Worm (Caenorhabditis elegans) whole organism, L2 larva: ENCODE results near the gene ZK287.9.

Source experiments
- F13H6.1 ChIP-seq: sonication (generic microtip); optimal IDR thresholded peaks from 2 replicates; lab custom pipeline; 2016; ENCODE audit warnings: missing genetic modification characterization, missing compliant biosample characterization
- Y55F3AM.14 ChIP-seq: fragments of 200-800 bp; sonication (Bioruptor generic); optimal IDR thresholded peaks from 2 replicates; lab custom pipeline; 2018; ENCODE audit warnings: mild to moderate bottlenecking, missing genetic modification characterization, missing compliant biosample characterization
- ceh-82 ChIP-seq: fragments of 150-350 bp; optimal IDR thresholded peaks from 2 replicates; lab custom pipeline; 2014; ENCODE audit warnings: missing biosample characterization, missing genetic modification characterization
- crh-2 ChIP-seq: sonication (generic microtip); optimal IDR thresholded peaks from 2 replicates; lab custom pipeline; 2017; ENCODE audit warnings: missing biosample characterization, missing genetic modification characterization
- egl-27 ChIP-seq: sonication (generic microtip); optimal IDR thresholded peaks from 3 replicates; lab custom pipeline; 2017; ENCODE audit warnings: missing biosample characterization, missing genetic modification reagents, missing genetic modification characterization
- elt-1 ChIP-seq: fragments of 150-350 bp; optimal IDR thresholded peaks from 2 replicates; lab custom pipeline; 2014; ENCODE audit warnings: missing biosample characterization, missing genetic modification characterization
- lin-11 ChIP-seq: fragments of 150-350 bp; sonication (generic microtip); optimal IDR thresholded peaks from 2 replicates; lab custom pipeline; 2014; ENCODE audit warnings: missing biosample characterization, missing genetic modification characterization, inconsistent platforms, mixed read lengths
- lin-13 ChIP-seq: fragments of 150-350 bp; optimal IDR thresholded peaks from 2 replicates; lab custom pipeline; 2014; ENCODE audit warnings: missing biosample characterization, missing genetic modification reagents, missing genetic modification characterization
- mab-5 ChIP-seq: fragments of 150-350 bp; optimal IDR thresholded peaks from 2 replicates; lab custom pipeline; 2014; ENCODE audit warnings: missing biosample characterization, missing genetic modification characterization
- mdl-1 ChIP-seq, 2 experiments: fragments of 150-350 bp in 1 of 2; sonication (generic microtip) in 1 of 2; optimal IDR thresholded peaks; 2 replicates each; lab custom pipeline; 2017; ENCODE audit warnings: missing biosample characterization in 2 of 2, missing genetic modification characterization in 2 of 2
- nhr-10 ChIP-seq: sonication (generic microtip); optimal IDR thresholded peaks from 2 replicates; lab custom pipeline; 2017; ENCODE audit warnings: missing biosample characterization, missing genetic modification characterization
- nhr-129 ChIP-seq: fragments of 150-350 bp; optimal IDR thresholded peaks from 2 replicates; lab custom pipeline; 2014; ENCODE audit warnings: missing biosample characterization, missing genetic modification characterization
- nhr-25 ChIP-seq: fragments of 150-350 bp; sonication (generic microtip); optimal IDR thresholded peaks from 3 replicates; lab custom pipeline; 2014; ENCODE audit warnings: missing biosample characterization, missing genetic modification characterization
- peb-1 ChIP-seq: fragments of 150-350 bp; optimal IDR thresholded peaks from 2 replicates; lab custom pipeline; 2014; ENCODE audit warnings: missing biosample characterization, missing genetic modification characterization
- sem-4 ChIP-seq: fragments of 150-350 bp; optimal IDR thresholded peaks from 2 replicates; lab custom pipeline; 2014; ENCODE audit warnings: missing biosample characterization, missing genetic modification reagents, missing genetic modification characterization
- sma-3 ChIP-seq: sonication (generic microtip); optimal IDR thresholded peaks from 2 replicates; lab custom pipeline; 2016; ENCODE audit warnings: missing genetic modification reagents, missing genetic modification characterization, missing compliant biosample characterization
- zag-1 ChIP-seq: fragments of 150-350 bp; optimal IDR thresholded peaks from 2 replicates; lab custom pipeline; 2014; ENCODE audit warnings: missing biosample characterization, missing genetic modification characterization
- ztf-11 ChIP-seq: sonication (generic microtip); optimal IDR thresholded peaks from 2 replicates; lab custom pipeline; 2017; ENCODE audit warnings: missing biosample characterization, missing genetic modification characterization
- ztf-4 ChIP-seq: fragments of 150-350 bp; optimal IDR thresholded peaks from 2 replicates; lab custom pipeline; 2014; ENCODE audit warnings: missing biosample characterization, missing genetic modification characterization

The ZK287.9 gene

DNA sequence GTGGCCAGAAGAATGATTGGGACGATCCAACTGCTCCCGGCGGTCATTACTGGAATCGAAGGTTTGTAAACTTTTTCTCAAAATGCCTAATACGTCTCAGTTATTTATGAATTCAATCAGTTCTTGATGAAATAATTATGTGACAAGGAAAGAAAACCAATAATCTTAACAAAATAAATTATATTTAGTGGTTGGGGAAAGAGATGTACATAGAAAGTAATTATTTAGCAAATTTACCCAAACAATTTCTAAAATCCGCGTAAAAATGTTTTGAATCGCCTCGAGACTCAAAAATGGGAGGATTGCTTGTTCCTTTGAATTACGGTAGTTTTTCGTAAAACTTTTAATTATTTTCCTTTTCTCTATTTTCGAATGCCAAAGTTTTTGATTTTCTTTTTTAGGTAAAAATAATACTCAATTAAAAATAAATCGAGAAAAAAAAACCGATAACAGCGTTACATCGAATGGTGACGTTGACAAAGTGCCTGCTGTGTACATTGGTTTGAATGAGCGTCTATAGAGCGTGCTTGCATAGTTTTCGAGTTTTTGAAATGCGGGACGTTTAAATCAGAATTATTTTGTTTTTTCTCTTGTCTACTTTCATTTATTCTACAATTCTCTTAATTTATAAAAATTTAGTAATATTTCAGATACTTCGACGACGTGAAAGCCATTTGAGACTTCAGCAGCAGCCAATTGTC is 50.5 kb downstream of the ZK287.9 start, which contains the start of the genes aagr-3 and drap-1 (continued):
- TF ChIP-seq sma-3 (GFP tag; lab: Kevin White, UChicago) (peak; percentile 51), Y55F3AM.14 (GFP tag; lab: Kevin White, UChicago) (no peak), lin-11 (no peak), ztf-11 (tag; lab: Kevin White, UChicago) (no peak), mdl-1 (tag; optimal IDR thresholded peaks at IDR 0.05; lab: Kevin White, UChicago) (no peak), crh-2 (peak; percentile 90), peb-1 (tag; lab: Kevin White, UChicago) (no peak), nhr-10 (tag; lab: Kevin White, UChicago) (no peak), sem-4 (tag; lab: Kevin White, UChicago) (peak; percentile 61), zag-1 (tag; lab: Kevin White, UChicago) (no peak), mab-5 (tag; lab: Kevin White, UChicago) (peak; percentile 26), nhr-129 (tag; lab: Kevin White, UChicago) (peak; percentile 77), lin-13 (GFP tag; lab: Kevin White, UChicago) (peak; percentile 55), ztf-4 (tag; lab: Kevin White, UChicago) (peak; percentile 12), ceh-82 (tag; lab: Kevin White, UChicago) (no peak), nhr-25 (tag; lab: Kevin White, UChicago) (no peak), elt-1 (no peak), egl-27 (tag; lab: Kevin White, UChicago) (no peak), F13H6.1 (tag; lab: Kevin White, UChicago) (peak; percentile 39)
